Fruit fly (Drosophila melanogaster): ENCODE measurements around the gene Had1.

Had1 gene

dm6 chrX:16335107-16335642 is 26.7 kb upstream of the Had1 start (continued):
- TF ChIP-seq CG33557 (GFP tag; optimal IDR thresholded peaks at IDR 0.05) (peak; percentile 35), caup (GFP tag; optimal IDR thresholded peaks at IDR 0.05; ENCODE audit: severe bottlenecking) (peak; percentile 72), Ptx1 (GFP tag; IDR thresholded peaks at IDR 0.05) (peak; percentile 75), Atf-2 (GFP tag; optimal IDR thresholded peaks at IDR 0.05) (peak; percentile 71), CG9932 (GFP tag; IDR thresholded peaks at IDR 0.05) (peak; percentile 84), wdn (GFP tag; IDR thresholded peaks at IDR 0.05) (peak; percentile 71), Pdp1 (GFP tag; optimal IDR thresholded peaks at IDR 0.05) (peak; percentile 76 to 84), dm (GFP tag; optimal IDR thresholded peaks at IDR 0.05) (peak; percentile 51), CG13123 (GFP tag; optimal IDR thresholded peaks at IDR 0.05) (peak; percentile 14), Mes4 (GFP tag; optimal IDR thresholded peaks at IDR 0.05) (peak; percentile 49), ATbp (GFP tag; optimal IDR thresholded peaks at IDR 0.05) (peak; percentile 29), BtbVII (GFP tag; optimal IDR thresholded peaks at IDR 0.05) (peak; percentile 50), tll (GFP tag; optimal IDR thresholded peaks at IDR 0.05) (no peak), H15 (GFP tag; IDR thresholded peaks at IDR 0.05) (peak; percentile 72), chm (GFP tag; IDR thresholded peaks at IDR 0.05) (peak; percentile 70; the same call in 1 of the 2 replicates), GATAe (GFP tag; conservative IDR thresholded peaks at IDR 0.05) (no peak), CG11247 (GFP tag; IDR thresholded peaks at IDR 0.05) (no peak), stc (GFP tag; IDR thresholded peaks at IDR 0.05) (peak; percentile 83), CG9609 (GFP tag; optimal IDR thresholded peaks at IDR 0.05) (peak; percentile 77), CG10274 (GFP tag; optimal IDR thresholded peaks at IDR 0.05) (peak; percentile 43), ewg (GFP tag; optimal IDR thresholded peaks at IDR 0.05) (peak; percentile 40), sima (GFP tag; optimal IDR thresholded peaks at IDR 0.05) (peak; percentile 39), Taf1 (GFP tag; IDR thresholded peaks at IDR 0.05) (no peak), Elba2 (GFP tag; optimal IDR thresholded peaks at IDR 0.05) (no peak), disco-r (GFP tag; optimal IDR thresholded peaks at IDR 0.05) (peak; percentile 33), CG12071 (GFP tag; optimal IDR thresholded peaks at IDR 0.05) (peak; percentile 64), Atf6 (GFP tag; IDR thresholded peaks at IDR 0.05) (peak; percentile 84), CG32767 (GFP tag; IDR thresholded peaks at IDR 0.05) (peak; percentile 57), HmgD (GFP tag; optimal IDR thresholded peaks at IDR 0.05) (peak; percentile 6), CG4424 (GFP tag; optimal IDR thresholded peaks at IDR 0.05) (peak; percentile 65), CG18476 (GFP tag; optimal IDR thresholded peaks at IDR 0.05) (peak; percentile 52), row (GFP tag; IDR thresholded peaks at IDR 0.05) (peak; percentile 70), Max (GFP tag; optimal IDR thresholded peaks at IDR 0.05) (peak; percentile 60), nerfin-2 (GFP tag; IDR thresholded peaks at IDR 0.05; ENCODE audit: partially characterized antibody) (no peak), rib (GFP tag; IDR thresholded peaks at IDR 0.05) (peak; percentile 86), CG18262 (tag; optimal IDR thresholded peaks at IDR 0.05) (peak; percentile 30), CG11696 (GFP tag; IDR thresholded peaks at IDR 0.05) (peak; percentile 64; the same call in 1 of the 2 replicates), tup (GFP tag; optimal IDR thresholded peaks at IDR 0.05) (peak; percentile 73), Doc3 (GFP tag; IDR thresholded peaks at IDR 0.05; ENCODE audit: partially characterized antibody) (no peak), Sox100B (GFP tag; optimal IDR thresholded peaks at IDR 0.05) (peak; percentile 47), D19B (GFP tag; optimal IDR thresholded peaks at IDR 0.05) (peak; percentile 41), br (optimal IDR thresholded peaks at IDR 0.05) (no peak), CG10565 (GFP tag; optimal IDR thresholded peaks at IDR 0.05) (no peak), slou (GFP tag; optimal IDR thresholded peaks at IDR 0.05) (peak; percentile 33), CG3995 (GFP tag; optimal IDR thresholded peaks at IDR 0.05) (peak; percentile 7), sqz (GFP tag; optimal IDR thresholded peaks at IDR 0.05) (peak; percentile 25), CG7357 (GFP tag; IDR thresholded peaks at IDR 0.05) (peak; percentile 55; the same call in 1 of the 3 replicates), Stat92E (GFP tag; optimal IDR thresholded peaks at IDR 0.05) (no peak), hkb (optimal IDR thresholded peaks at IDR 0.05) (no peak), hkb (GFP tag; IDR thresholded peaks at IDR 0.05) (peak; percentile 88), ac (GFP tag; optimal IDR thresholded peaks at IDR 0.05) (peak; percentile 4)

All from whole organism, embryonic.